Worm (Caenorhabditis elegans): ENCODE measurements around the gene C28H8.7.

Gene C28H8.7

DNA sequence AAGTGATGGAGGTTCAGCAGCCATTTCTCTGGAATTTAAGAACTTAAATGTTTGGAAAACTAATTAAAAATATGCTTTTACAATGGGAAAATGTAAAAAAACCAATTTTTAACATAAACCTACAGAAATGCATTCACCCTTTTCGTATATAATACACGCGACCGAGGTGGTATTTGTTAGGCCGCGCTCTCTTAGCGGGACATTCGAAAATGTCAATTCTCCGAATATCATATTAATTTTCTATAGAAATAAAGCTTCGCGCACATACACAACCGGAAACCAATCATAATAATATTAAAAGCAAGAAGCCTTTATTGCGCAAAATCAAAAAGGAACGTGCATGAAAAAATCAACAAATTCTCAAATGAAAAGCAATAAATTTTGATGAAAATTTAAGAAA lies 33.6 kb downstream of the C28H8.7 start, which contains the start of gene ddx-23:
Gene ddx-23 (minus strand): TSS at position 30 of the 400 bp plus-strand sequence.
- TF ChIP-seq ceh-43 (GFP tag; optimal IDR thresholded peaks at IDR 0.05) (no peak), ces-1 (GFP tag; optimal IDR thresholded peaks at IDR 0.05) (peak; percentile 57)

DNA sequence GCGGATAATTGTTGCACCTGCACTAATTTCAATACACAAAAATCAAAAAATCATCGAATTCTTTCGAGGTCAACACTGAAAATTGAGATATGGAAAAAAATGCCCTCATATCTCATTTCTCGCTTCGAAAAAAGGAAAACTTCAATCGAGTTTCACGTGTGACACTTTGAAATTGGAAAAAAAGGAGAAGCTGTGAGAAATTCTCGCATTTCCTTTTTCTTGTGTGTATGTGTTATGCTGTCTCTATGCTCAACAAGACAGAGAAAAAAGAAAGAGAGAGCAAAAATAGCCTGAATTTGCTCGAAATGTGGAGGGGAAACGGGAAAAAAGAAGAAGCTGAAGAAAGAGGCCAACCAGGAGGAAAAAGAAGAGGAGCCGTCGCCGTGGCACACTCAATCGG lies 40.4 kb downstream of the C28H8.7 start:
- no peak for TF ChIP-seq mep-1 (tag; optimal IDR thresholded peaks at IDR 0.05)
- no peak for TF ChIP-seq nhr-28 (tag; optimal IDR thresholded peaks at IDR 0.05)
- TF ChIP-seq ces-1 (GFP tag; optimal IDR thresholded peaks at IDR 0.05): peak; percentile 39
- no peak for TF ChIP-seq unc-120 (tag; optimal IDR thresholded peaks at IDR 0.05; ENCODE audit: poor library complexity, severe bottlenecking)

DNA sequence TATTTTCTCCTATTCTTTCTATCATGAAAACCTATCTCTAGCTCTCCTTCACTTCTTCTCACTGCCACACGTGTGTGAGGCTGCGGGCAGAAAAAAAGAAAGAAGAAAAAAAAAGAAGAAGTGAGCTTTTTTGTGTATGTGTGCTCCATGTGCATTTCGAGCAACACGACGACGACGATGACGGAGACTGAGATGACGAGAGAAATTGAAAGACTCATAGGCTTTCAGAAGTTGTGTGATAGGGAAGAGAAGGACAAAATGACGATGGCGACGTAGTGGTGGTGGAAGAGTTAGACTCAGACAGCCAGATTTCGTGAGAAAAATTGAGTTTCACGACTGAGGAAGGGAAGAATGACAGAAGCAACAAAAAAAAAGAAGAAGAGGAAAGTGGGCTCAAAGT lies 41.3 kb downstream of the C28H8.7 start:
- no peak for TF ChIP-seq nhr-12 (tag; optimal IDR thresholded peaks at IDR 0.05)
- no peak for TF ChIP-seq zip-8 (tag; optimal IDR thresholded peaks at IDR 0.05)
- TF ChIP-seq elt-1 (tag; optimal IDR thresholded peaks at IDR 0.05; ENCODE audit: borderline replicate concordance, insufficient read depth): no peak
- peak; percentile 85 for TF ChIP-seq ces-1 (GFP tag; optimal IDR thresholded peaks at IDR 0.05)
- no peak for TF ChIP-seq nhr-237 (tag; optimal IDR thresholded peaks at IDR 0.05)

DNA sequence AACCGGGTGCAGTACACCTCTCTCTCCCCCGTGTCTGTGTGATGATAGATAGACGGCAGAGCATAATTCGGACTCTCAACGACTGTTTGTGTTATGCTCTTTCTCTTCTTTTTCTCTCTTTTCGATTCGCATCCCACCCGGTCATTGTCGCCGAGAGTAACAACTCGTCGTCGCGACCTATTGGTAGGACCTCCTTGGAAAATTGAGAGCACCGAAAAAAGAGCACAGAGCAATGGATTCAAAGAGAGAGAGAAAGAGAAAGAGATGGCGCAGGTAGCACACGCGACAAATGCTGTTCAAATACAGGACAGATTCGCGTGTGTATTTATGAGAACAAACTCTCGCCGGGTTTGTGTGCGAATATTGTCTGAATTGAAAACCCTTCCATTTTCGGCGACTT lies 43.1 kb downstream of the C28H8.7 start:
- TF ChIP-seq bed-3 (GFP tag; optimal IDR thresholded peaks at IDR 0.05) (no peak), zip-8 (tag; optimal IDR thresholded peaks at IDR 0.05) (no peak)

DNA sequence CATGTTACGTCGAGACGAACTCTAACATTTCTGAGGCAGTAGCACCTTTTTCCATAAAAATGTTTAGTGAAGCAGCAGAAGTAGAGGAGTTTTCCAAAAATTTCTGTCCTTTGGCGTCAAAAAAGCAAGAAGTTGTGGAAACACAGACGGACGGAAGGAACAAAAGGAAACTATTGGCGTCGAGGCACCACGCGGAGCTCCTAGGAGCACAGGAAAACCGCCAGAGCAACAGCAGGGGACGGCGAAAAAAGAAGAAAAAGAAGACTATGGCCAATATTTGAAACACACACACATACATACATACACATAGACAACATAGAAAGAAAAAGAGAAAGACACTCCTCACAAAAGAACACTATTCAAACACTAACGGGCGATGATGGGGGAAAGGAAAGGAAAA lies 43.9 kb downstream of the C28H8.7 start:
- no peak for TF ChIP-seq sptf-1 (tag; optimal IDR thresholded peaks at IDR 0.05)
- TF ChIP-seq drap-1 (GFP tag; optimal IDR thresholded peaks at IDR 0.05): no peak
- TF ChIP-seq flh-1 (GFP tag; optimal IDR thresholded peaks at IDR 0.05): no peak
- no peak for TF ChIP-seq sem-2 (GFP tag; optimal IDR thresholded peaks at IDR 0.05)
- no peak for TF ChIP-seq nhr-12 (tag; optimal IDR thresholded peaks at IDR 0.05)
- no peak for TF ChIP-seq ceh-39 (tag; optimal IDR thresholded peaks at IDR 0.05)
- no peak for TF ChIP-seq unc-62 (GFP tag; optimal IDR thresholded peaks at IDR 0.05)
- TF ChIP-seq unc-39 (tag; optimal IDR thresholded peaks at IDR 0.05): no peak
- no peak for TF ChIP-seq lin-32 (GFP tag; optimal IDR thresholded peaks at IDR 0.05)
- no peak for TF ChIP-seq lsy-2 (tag; optimal IDR thresholded peaks at IDR 0.05)
- no peak for TF ChIP-seq ztf-11 (tag; optimal IDR thresholded peaks at IDR 0.05)
- TF ChIP-seq bed-3 (GFP tag; optimal IDR thresholded peaks at IDR 0.05): no peak
- no peak for TF ChIP-seq ces-1 (GFP tag; optimal IDR thresholded peaks at IDR 0.05)

DNA sequence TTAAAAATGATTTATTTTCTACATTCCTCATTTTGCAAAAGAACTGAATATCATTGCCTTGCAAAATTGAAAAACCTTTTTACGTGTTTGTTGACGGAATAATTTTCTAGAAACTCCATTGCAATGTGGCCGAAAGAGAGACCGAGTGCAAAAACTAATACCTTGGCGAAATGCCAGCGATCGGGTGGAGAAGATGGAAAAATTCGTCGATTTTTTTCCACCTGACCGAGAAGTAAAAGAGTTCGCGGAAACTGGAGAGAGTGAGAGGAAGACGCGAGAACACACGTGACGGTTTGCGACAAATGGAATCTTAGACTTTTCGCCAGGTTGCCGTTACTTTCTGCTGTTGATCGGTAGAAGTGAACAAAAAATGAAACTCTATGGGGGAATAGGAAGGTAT lies 45.1 kb downstream of the C28H8.7 start:
- TF ChIP-seq snpc-4 (tag; optimal IDR thresholded peaks at IDR 0.05): no peak
- no peak for TF ChIP-seq ceh-39 (tag; optimal IDR thresholded peaks at IDR 0.05)
- no peak for TF ChIP-seq cnd-1 (tag; optimal IDR thresholded peaks at IDR 0.05)
- TF ChIP-seq lsy-2 (tag; optimal IDR thresholded peaks at IDR 0.05): no peak
- TF ChIP-seq drap-1 (GFP tag; optimal IDR thresholded peaks at IDR 0.05): no peak
- no peak for TF ChIP-seq unc-120 (tag; optimal IDR thresholded peaks at IDR 0.05; ENCODE audit: poor library complexity, severe bottlenecking)
- no peak for TF ChIP-seq ztf-11 (tag; optimal IDR thresholded peaks at IDR 0.05)
- TF ChIP-seq nhr-237 (tag; optimal IDR thresholded peaks at IDR 0.05): no peak
- no peak for TF ChIP-seq elt-3 (tag; optimal IDR thresholded peaks at IDR 0.05)
- TF ChIP-seq nhr-12 (tag; optimal IDR thresholded peaks at IDR 0.05): no peak
- no peak for TF ChIP-seq bed-3 (GFP tag; optimal IDR thresholded peaks at IDR 0.05)

DNA sequence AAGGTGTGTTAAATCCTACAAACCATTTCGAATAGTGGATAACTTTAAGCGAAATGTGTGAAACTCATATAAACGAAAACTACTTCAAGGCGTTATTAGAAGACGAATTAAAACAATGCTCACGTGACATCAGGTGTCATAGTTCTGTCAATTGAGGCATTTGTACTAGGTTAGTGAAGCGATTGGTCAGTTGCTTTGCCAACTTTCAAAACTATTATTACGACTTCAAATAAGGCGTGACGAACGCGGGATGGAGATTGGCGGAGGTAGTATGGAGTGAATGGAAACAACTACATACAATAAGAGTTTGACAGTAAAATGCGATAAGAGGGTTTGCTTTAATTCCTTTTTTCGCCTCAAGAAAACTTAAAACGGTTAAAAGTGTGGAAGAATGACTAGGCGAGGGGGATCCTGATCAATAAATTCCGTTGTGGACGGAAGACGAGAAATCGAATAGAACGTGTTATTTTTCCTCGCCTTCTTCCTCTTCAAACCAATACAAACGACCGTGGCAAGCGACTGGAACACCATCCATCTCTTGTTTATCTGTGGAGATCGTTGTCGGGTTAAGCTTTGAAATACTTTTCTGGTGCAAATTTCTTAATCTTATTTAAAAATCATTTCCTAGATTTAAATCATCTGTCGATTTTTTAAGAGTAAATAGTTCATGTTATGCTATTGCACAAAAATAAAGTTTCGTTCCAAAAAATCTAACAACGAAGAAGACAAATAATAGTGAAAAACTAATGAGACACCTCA lies 45.8 kb downstream of the C28H8.7 start:
- TF ChIP-seq zip-8 (tag; optimal IDR thresholded peaks at IDR 0.05) (no peak), lin-32 (GFP tag; optimal IDR thresholded peaks at IDR 0.05) (no peak), elt-3 (tag; optimal IDR thresholded peaks at IDR 0.05) (no peak), M03D4.4 (tag; optimal IDR thresholded peaks at IDR 0.05) (no peak), tbx-8 (GFP tag; optimal IDR thresholded peaks at IDR 0.05) (no peak), bed-3 (GFP tag; optimal IDR thresholded peaks at IDR 0.05) (no peak), unc-120 (tag; optimal IDR thresholded peaks at IDR 0.05; ENCODE audit: poor library complexity, severe bottlenecking) (no peak), sptf-1 (tag; optimal IDR thresholded peaks at IDR 0.05) (no peak), hlh-1 (tag; optimal IDR thresholded peaks at IDR 0.05) (no peak), cnd-1 (tag; optimal IDR thresholded peaks at IDR 0.05) (no peak), unc-62 (GFP tag; optimal IDR thresholded peaks at IDR 0.05) (no peak), ztf-11 (tag; optimal IDR thresholded peaks at IDR 0.05) (no peak), mab-5 (tag; optimal IDR thresholded peaks at IDR 0.05) (no peak), nhr-28 (tag; optimal IDR thresholded peaks at IDR 0.05) (no peak), lin-13 (tag; optimal IDR thresholded peaks at IDR 0.05) (no peak), mls-2 (tag; optimal IDR thresholded peaks at IDR 0.05) (no peak), ceh-39 (tag; optimal IDR thresholded peaks at IDR 0.05) (no peak), nhr-76 (tag; optimal IDR thresholded peaks at IDR 0.05) (no peak), lsy-2 (tag; optimal IDR thresholded peaks at IDR 0.05) (no peak)
